Worm (Caenorhabditis elegans) whole organism, L1 larva: Measurements from ENCODE around the gene mlt-11.

Experiments used
- C04F5.9 ChIP-seq: sonication (generic microtip); optimal IDR thresholded peaks from 2 replicates; lab custom pipeline; 2016; ENCODE audit warnings: missing genetic modification characterization, missing compliant biosample characterization
- F16B12.6 ChIP-seq: fragments of 150-350 bp; optimal IDR thresholded peaks from 2 replicates; lab custom pipeline; 2014; ENCODE audit warnings: missing biosample characterization, missing genetic modification characterization
- ceh-82 ChIP-seq, 3 experiments: fragments of 150-350 bp in 1 of 3; sonication (generic microtip) in 2 of 3; optimal IDR thresholded peaks; 2 replicates each; lab custom pipeline; 2014 to 2017; ENCODE audit warnings: missing biosample characterization in 3 of 3, missing genetic modification characterization in 3 of 3
- dpl-1 ChIP-seq, 3 experiments: fragments of 150-350 bp in 2 of 3; sonication (generic microtip) in 1 of 3; optimal IDR thresholded peaks; 2 replicates each; lab custom pipeline; 2014 to 2017; ENCODE audit warnings: missing biosample characterization in 3 of 3, missing genetic modification characterization in 3 of 3, missing genetic modification reagents in 3 of 3
- efl-3 ChIP-seq: fragments of 200-800 bp; sonication (Bioruptor generic); optimal IDR thresholded peaks from 2 replicates; lab custom pipeline; 2018; ENCODE audit warnings: mild to moderate bottlenecking, missing genetic modification characterization, missing compliant biosample characterization
- elt-2 ChIP-seq: sonication (generic microtip); optimal IDR thresholded peaks from 2 replicates; lab custom pipeline; 2016; ENCODE audit warnings: missing genetic modification characterization, mild to moderate bottlenecking, inconsistent platforms, missing compliant biosample characterization, missing genetic modification reagents
- elt-3 ChIP-seq, 6 experiments: fragments of 150-350 bp in 1 of 6; sonication (generic microtip); optimal IDR thresholded peaks; 2 replicates each; lab custom pipeline; 2017 to 2018; ENCODE audit warnings: missing biosample characterization in 6 of 6, missing genetic modification characterization in 6 of 6, inconsistent platforms in 1 of 6
- fkh-4 ChIP-seq: sonication (generic microtip); optimal IDR thresholded peaks from 2 replicates; lab custom pipeline; 2016; ENCODE audit warnings: missing compliant biosample characterization, missing genetic modification characterization, borderline replicate concordance
- hlh-17 ChIP-seq: fragments of 200-800 bp; sonication (Bioruptor generic); optimal IDR thresholded peaks from 2 replicates; lab custom pipeline; 2018; ENCODE audit warnings: missing genetic modification characterization, mild to moderate bottlenecking, missing compliant biosample characterization, moderate library complexity, borderline replicate concordance
- hlh-4 ChIP-seq: sonication (generic microtip); optimal IDR thresholded peaks from 2 replicates; lab custom pipeline; 2016; ENCODE audit warnings: mild to moderate bottlenecking, missing genetic modification characterization, missing compliant biosample characterization
- hpl-2 ChIP-seq: fragments of 150-350 bp; optimal IDR thresholded peaks from 2 replicates; lab custom pipeline; 2014; ENCODE audit warnings: missing biosample characterization, missing genetic modification reagents, missing genetic modification characterization
- jun-1 ChIP-seq: fragments of 150-350 bp; optimal IDR thresholded peaks from 2 replicates; lab custom pipeline; 2014; ENCODE audit warnings: missing biosample characterization, missing genetic modification reagents, missing genetic modification characterization
- lin-13 ChIP-seq: fragments of 150-350 bp; optimal IDR thresholded peaks from 2 replicates; lab custom pipeline; 2014; ENCODE audit warnings: missing biosample characterization, missing genetic modification reagents, missing genetic modification characterization
- lin-14 ChIP-seq: fragments of 200-800 bp; sonication (Bioruptor generic); optimal IDR thresholded peaks from 2 replicates; lab custom pipeline; 2018; ENCODE audit warnings: mild to moderate bottlenecking, missing genetic modification characterization, moderate library complexity, missing compliant biosample characterization
- lin-35 ChIP-seq, 2 experiments: fragments of 150-350 bp; optimal IDR thresholded peaks; 2 replicates each; lab custom pipeline; 2014; ENCODE audit warnings: missing biosample characterization in 2 of 2, missing genetic modification characterization in 2 of 2, missing genetic modification reagents in 2 of 2
- lin-39 ChIP-seq: fragments of 150-350 bp; optimal IDR thresholded peaks from 2 replicates; lab custom pipeline; 2014; ENCODE audit warnings: missing biosample characterization, missing genetic modification reagents, missing genetic modification characterization
- lir-3 ChIP-seq: sonication (generic microtip); optimal IDR thresholded peaks from 2 replicates; lab custom pipeline; 2016; ENCODE audit warnings: mild to moderate bottlenecking, missing genetic modification characterization, moderate library complexity, missing compliant biosample characterization; ENCODE audit not compliant: poor library complexity
- lsy-2 ChIP-seq, 2 experiments: fragments of 150-350 bp; optimal IDR thresholded peaks; 2 replicates each; lab custom pipeline; 2014; ENCODE audit warnings: missing biosample characterization in 2 of 2, missing genetic modification characterization in 2 of 2
- mep-1 ChIP-seq: fragments of 150-350 bp; optimal IDR thresholded peaks from 2 replicates; lab custom pipeline; 2014; ENCODE audit warnings: missing biosample characterization, missing genetic modification characterization
- nhr-11 ChIP-seq: fragments of 150-350 bp; optimal IDR thresholded peaks from 2 replicates; lab custom pipeline; 2014; ENCODE audit warnings: missing biosample characterization, missing genetic modification characterization
- nhr-20 ChIP-seq: sonication (generic microtip); optimal IDR thresholded peaks from 2 replicates; lab custom pipeline; 2016; ENCODE audit warnings: mild to moderate bottlenecking, missing genetic modification characterization, missing compliant biosample characterization
- nhr-28 ChIP-seq: fragments of 150-350 bp; optimal IDR thresholded peaks from 2 replicates; lab custom pipeline; 2014; ENCODE audit warnings: missing biosample characterization, missing genetic modification characterization
- nhr-71 ChIP-seq: sonication (generic microtip); optimal IDR thresholded peaks from 2 replicates; lab custom pipeline; 2016; ENCODE audit warnings: mild to moderate bottlenecking, missing genetic modification characterization, moderate library complexity, missing compliant biosample characterization
- nhr-77 ChIP-seq: fragments of 150-350 bp; optimal IDR thresholded peaks from 2 replicates; lab custom pipeline; 2014; ENCODE audit warnings: missing biosample characterization, missing genetic modification characterization
- nhr-84 ChIP-seq: sonication (generic microtip); optimal IDR thresholded peaks from 2 replicates; lab custom pipeline; 2017; ENCODE audit warnings: missing biosample characterization, missing genetic modification characterization
- nhr-85 ChIP-seq: sonication (generic microtip); peaks from one replicate; lab custom pipeline; 2016; ENCODE audit warnings: missing genetic modification characterization, inconsistent platforms, missing compliant biosample characterization
- skn-1 ChIP-seq: fragments of 150-350 bp; optimal IDR thresholded peaks from 2 replicates; lab custom pipeline; 2014; ENCODE audit warnings: missing biosample characterization, missing genetic modification characterization
- snu-23 ChIP-seq: sonication (generic microtip); optimal IDR thresholded peaks from 2 replicates; lab custom pipeline; 2016; ENCODE audit warnings: missing genetic modification characterization, missing compliant biosample characterization
- swsn-7 ChIP-seq: sonication (generic microtip); optimal IDR thresholded peaks from 2 replicates; lab custom pipeline; 2016; ENCODE audit warnings: missing genetic modification characterization, missing compliant biosample characterization
- tbx-2 ChIP-seq: sonication (generic microtip); optimal IDR thresholded peaks from 2 replicates; lab custom pipeline; 2016; ENCODE audit warnings: missing genetic modification characterization, missing compliant biosample characterization
- tlp-1 ChIP-seq: fragments of 150-350 bp; optimal IDR thresholded peaks from 2 replicates; lab custom pipeline; 2014; ENCODE audit warnings: missing biosample characterization, missing genetic modification characterization
- unc-130 ChIP-seq: fragments of 150-350 bp; optimal IDR thresholded peaks from 2 replicates; lab custom pipeline; 2017; ENCODE audit warnings: missing biosample characterization, missing genetic modification characterization, inconsistent platforms
- unc-62 ChIP-seq: fragments of 150-350 bp; optimal IDR thresholded peaks from 2 replicates; lab custom pipeline; 2014; ENCODE audit warnings: missing biosample characterization, missing genetic modification reagents, missing genetic modification characterization
- unc-86 ChIP-seq: sonication (generic microtip); optimal IDR thresholded peaks from 2 replicates; lab custom pipeline; 2016; ENCODE audit warnings: missing genetic modification characterization, missing compliant biosample characterization
- zag-1 ChIP-seq: fragments of 150-350 bp; optimal IDR thresholded peaks from 2 replicates; lab custom pipeline; 2014; ENCODE audit warnings: missing biosample characterization, missing genetic modification characterization
- ztf-4 ChIP-seq: fragments of 150-350 bp; optimal IDR thresholded peaks from 2 replicates; lab custom pipeline; 2014; ENCODE audit warnings: missing biosample characterization, missing genetic modification characterization

Gene mlt-11

ce11 chrV:20631255-20631654 is 35.8 kb upstream of the mlt-11 start, which contains the start of gene F46B3.14:
Gene F46B3.14 (minus strand): TSS chrV:20631355.
- TF ChIP-seq swsn-7 (tag; lab: Kevin White, UChicago) (no peak), hlh-17 (GFP tag; lab: Kevin White, UChicago) (no peak), elt-2 (no peak), nhr-71 (no peak), snu-23 (GFP tag; lab: Kevin White, UChicago) (no peak), dpl-1 (GFP tag; optimal IDR thresholded peaks at IDR 0.05; lab: Kevin White, UChicago) (no peak), nhr-20 (tag; lab: Kevin White, UChicago) (no peak)

- TF ChIP-seq mep-1 (tag; lab: Kevin White, UChicago) (no peak), lin-14 (no peak), zag-1 (tag; lab: Kevin White, UChicago) (no peak), hpl-2 (GFP tag; lab: Kevin White, UChicago) (no peak), jun-1 (tag; lab: Kevin White, UChicago) (no peak), fkh-4 (tag; lab: Kevin White, UChicago) (no peak), unc-130 (tag; lab: Kevin White, UChicago) (no peak), lsy-2 (tag; optimal IDR thresholded peaks at IDR 0.05; lab: Kevin White, UChicago) (no peak), skn-1 (tag; lab: Kevin White, UChicago) (no peak), hlh-4 (no peak), unc-62 (GFP tag; lab: Kevin White, UChicago) (no peak), nhr-11 (no peak), swsn-7 (tag; lab: Kevin White, UChicago) (no peak), nhr-84 (tag; lab: Kevin White, UChicago) (no peak), F16B12.6 (no peak), ceh-82 (tag; optimal IDR thresholded peaks at IDR 0.05; lab: Kevin White, UChicago) (no peak), lin-13 (GFP tag; lab: Kevin White, UChicago) (no peak), efl-3 (GFP tag; lab: Kevin White, UChicago) (no peak)
- TF ChIP-seq, all 84 proteins: peak for 0
Observed at ce11 chrV:20633619-20634018, 33.4 kb upstream of the mlt-11 start, which contains the start of gene F46B3.15. Gene F46B3.15 (minus strand): TSS chrV:20633719.

- TF ChIP-seq tlp-1 (tag; lab: Kevin White, UChicago) (no peak), nhr-77 (no peak), tbx-2 (no peak), efl-3 (GFP tag; lab: Kevin White, UChicago) (no peak), unc-62 (GFP tag; lab: Kevin White, UChicago) (no peak), ztf-4 (no peak), nhr-28 (tag; lab: Kevin White, UChicago) (no peak), lin-39 (no peak), fkh-4 (tag; lab: Kevin White, UChicago) (no peak)
Observed at ce11 chrV:20634330-20634729, 32.7 kb upstream of the mlt-11 start, which contains the start of gene F46B3.16. Gene F46B3.16 (plus strand): TSS chrV:20634630.

- no peak for TF ChIP-seq nhr-85
- TF ChIP-seq lin-35 (GFP tag; optimal IDR thresholded peaks at IDR 0.05; lab: Kevin White, UChicago) = no peak
- no peak for TF ChIP-seq C04F5.9 (tag; lab: Kevin White, UChicago)
- TF ChIP-seq elt-3 (tag; optimal IDR thresholded peaks at IDR 0.05; lab: Kevin White, UChicago) = no peak
- TF ChIP-seq unc-86 = no peak
- no peak for TF ChIP-seq lin-39
- TF ChIP-seq lin-13 (GFP tag; lab: Kevin White, UChicago) = no peak
- no peak for TF ChIP-seq lir-3 (tag; lab: Kevin White, UChicago)
- TF ChIP-seq lsy-2 (tag; optimal IDR thresholded peaks at IDR 0.05; lab: Kevin White, UChicago) = no peak
- TF ChIP-seq hpl-2 (GFP tag; lab: Kevin White, UChicago) = no peak
Observed at ce11 chrV:20636855-20637254, 30.1 kb upstream of the mlt-11 start, which contains the start of gene ttr-13. Gene ttr-13 (minus strand): TSS chrV:20636955.
